Comparison of ENCODE assay signal across 5 worm cellular contexts in genomic region chrII:9094247-9094790, ce11.
TF ChIP-seq lines count a peak whose summit lies in the region.

No protein-coding gene starts in this region.

TF ChIP-seq in whole organism, L1 larva, 84 proteins besides CTCF, POLR2A, EP300 and RAD21 (continues in another document):
- TF ChIP-seq C04F5.9 (tag; optimal IDR thresholded peaks at IDR 0.05; lab: Kevin White, UChicago) (no peak), vab-15 (tag; optimal IDR thresholded peaks at IDR 0.05; lab: Kevin White, UChicago) (no peak), lsy-2 (tag; optimal IDR thresholded peaks at IDR 0.05; lab: Kevin White, UChicago) (no peak), nhr-20 (tag; optimal IDR thresholded peaks at IDR 0.05; lab: Kevin White, UChicago) (no peak), efl-1 (optimal IDR thresholded peaks at IDR 0.05; lab: Kevin White, UChicago) (no peak), efl-1 (GFP tag; optimal IDR thresholded peaks at IDR 0.05 in 1 of 2; lab: Kevin White, UChicago) (peak in 1 of 2 experiments; percentile 81), lin-13 (GFP tag; optimal IDR thresholded peaks at IDR 0.05; lab: Kevin White, UChicago) (no peak), pag-3 (tag; optimal IDR thresholded peaks at IDR 0.05; lab: Kevin White, UChicago; ENCODE audit: borderline replicate concordance, insufficient read depth) (no peak), sox-4 (tag; optimal IDR thresholded peaks at IDR 0.05; lab: Kevin White, UChicago) (no peak), xbp-1 (tag; optimal IDR thresholded peaks at IDR 0.05; lab: Kevin White, UChicago) (no peak), pqm-1 (tag; optimal IDR thresholded peaks at IDR 0.05; lab: Kevin White, UChicago) (peak; percentile 65), Y116A8C.19 (tag; optimal IDR thresholded peaks at IDR 0.05; lab: Kevin White, UChicago; ENCODE audit: borderline replicate concordance) (no peak), zag-1 (tag; optimal IDR thresholded peaks at IDR 0.05; lab: Kevin White, UChicago) (no peak), lin-14 (GFP tag; optimal IDR thresholded peaks at IDR 0.05; lab: Kevin White, UChicago) (peak; percentile 9), swsn-7 (tag; optimal IDR thresholded peaks at IDR 0.05; lab: Kevin White, UChicago) (no peak), elt-2 (tag; optimal IDR thresholded peaks at IDR 0.05; lab: Kevin White, UChicago) (no peak), tlp-1 (tag; optimal IDR thresholded peaks at IDR 0.05; lab: Kevin White, UChicago) (no peak), ztf-4 (tag; optimal IDR thresholded peaks at IDR 0.05; lab: Kevin White, UChicago) (no peak), ceh-82 (tag; optimal IDR thresholded peaks at IDR 0.05; lab: Kevin White, UChicago) (no peak)

TF ChIP-seq in whole organism, L2 larva, 48 proteins besides CTCF, POLR2A, EP300 and RAD21:
- TF ChIP-seq fos-1 (tag; optimal IDR thresholded peaks at IDR 0.05; lab: Kevin White, UChicago) (peak; percentile 100), F13H6.1 (tag; optimal IDR thresholded peaks at IDR 0.05; lab: Kevin White, UChicago) (no peak), snpc-4 (tag; optimal IDR thresholded peaks at IDR 0.05; lab: Kevin White, UChicago) (no peak), unc-39 (tag; optimal IDR thresholded peaks at IDR 0.05; lab: Kevin White, UChicago) (no peak), nhr-10 (tag; optimal IDR thresholded peaks at IDR 0.05; lab: Kevin White, UChicago) (no peak), blmp-1 (tag; optimal IDR thresholded peaks at IDR 0.05; lab: Kevin White, UChicago; ENCODE audit: insufficient read depth) (no peak), ceh-16 (tag; optimal IDR thresholded peaks at IDR 0.05; lab: Kevin White, UChicago) (no peak), ztf-1 (GFP tag; conservative IDR thresholded peaks at IDR 0.05; lab: Robert Waterston, UW) (no peak), nhr-129 (tag; optimal IDR thresholded peaks at IDR 0.05; lab: Kevin White, UChicago) (no peak)

TF ChIP-seq in whole organism, L3 larva, 47 proteins besides CTCF, POLR2A, EP300 and RAD21:
- peak; percentile 27 for TF ChIP-seq pha-4 (tag; optimal IDR thresholded peaks at IDR 0.05; lab: Kevin White, UChicago)
- TF ChIP-seq ceh-9 (tag; optimal IDR thresholded peaks at IDR 0.05; lab: Kevin White, UChicago), result no peak
- peak; percentile 52 for TF ChIP-seq pqm-1 (tag; optimal IDR thresholded peaks at IDR 0.05; lab: Kevin White, UChicago)
- peak; percentile 49 for TF ChIP-seq elt-2 (tag; optimal IDR thresholded peaks at IDR 0.05; lab: Kevin White, UChicago)

TF ChIP-seq in whole organism, L4 larva, 104 proteins besides CTCF, POLR2A, EP300 and RAD21:
- TF ChIP-seq ama-1 (optimal IDR thresholded peaks at IDR 0.05; lab: Kevin White, UChicago) (peak; percentile 34), nhr-28 (tag; optimal IDR thresholded peaks at IDR 0.05; lab: Kevin White, UChicago) (peak; percentile 62), php-3 (GFP tag; IDR thresholded peaks at IDR 0.05; lab: Robert Waterston, UW) (no peak), daf-16 (GFP tag; optimal IDR thresholded peaks at IDR 0.05; lab: Kevin White, UChicago) (no peak), daf-16 (tag; optimal IDR thresholded peaks at IDR 0.05; lab: Kevin White, UChicago) (peak; percentile 54), zfp-3 (GFP tag; conservative IDR thresholded peaks at IDR 0.05; lab: Robert Waterston, UW) (no peak), hlh-11 (tag; optimal IDR thresholded peaks at IDR 0.05; lab: Kevin White, UChicago) (peak; percentile 54), unc-62 (GFP tag; optimal IDR thresholded peaks at IDR 0.05 in 1 of 2; lab: Kevin White, UChicago) (peak in 1 of 2 experiments; percentile 95), unc-62 (tag; optimal IDR thresholded peaks at IDR 0.05; lab: Kevin White, UChicago) (no peak), lsy-2 (tag; optimal IDR thresholded peaks at IDR 0.05; lab: Kevin White, UChicago) (peak in 1 of 2 experiments; percentile 1), ceh-62 (tag; optimal IDR thresholded peaks at IDR 0.05; lab: Kevin White, UChicago) (no peak), pqm-1 (tag; optimal IDR thresholded peaks at IDR 0.05; lab: Kevin White, UChicago) (peak; percentile 73), dve-1 (tag; optimal IDR thresholded peaks at IDR 0.05; lab: Kevin White, UChicago; ENCODE audit: insufficient read depth) (peak; percentile 20), dmd-6 (GFP tag; IDR thresholded peaks at IDR 0.05; lab: Robert Waterston, UW) (peak; percentile 55; the same call in 1 of the 2 replicates), nhr-42 (GFP tag; IDR thresholded peaks at IDR 0.05; lab: Robert Waterston, UW) (no peak)

TF ChIP-seq in whole organism, young adult, 124 proteins besides CTCF, POLR2A, EP300 and RAD21:
- TF ChIP-seq nhr-80 (tag; optimal IDR thresholded peaks at IDR 0.05; lab: Kevin White, UChicago) (peak; percentile 80), chd-7 (tag; optimal IDR thresholded peaks at IDR 0.05; lab: Kevin White, UChicago) (no peak), C17E4.6 (GFP tag; IDR thresholded peaks at IDR 0.05; lab: Robert Waterston, UW) (no peak), ceh-27 (GFP tag; optimal IDR thresholded peaks at IDR 0.05; lab: Kevin White, UChicago) (no peak), xnd-1 (tag; optimal IDR thresholded peaks at IDR 0.05; lab: Kevin White, UChicago) (no peak), ztf-18 (tag; optimal IDR thresholded peaks at IDR 0.05; lab: Kevin White, UChicago) (peak; percentile 0), egl-18 (GFP tag; IDR thresholded peaks at IDR 0.05; lab: Robert Waterston, UW) (no peak)
